Worm (Caenorhabditis elegans) whole organism, early embryonic: Measurements from ENCODE around the gene F46C5.9.

Experiments used
- F13C5.2 ChIP-seq: sonication (generic microtip); optimal IDR thresholded peaks from 2 replicates; lab custom pipeline; 2017; ENCODE audit warnings: mild to moderate bottlenecking, missing genetic modification characterization, inconsistent platforms, missing compliant biosample characterization
- ama-1 ChIP-seq: fragments of 150-350 bp; optimal IDR thresholded peaks from 2 replicates; lab custom pipeline; 2014
- ceh-13 ChIP-seq: fragments of 200-800 bp; sonication (Bioruptor generic); optimal IDR thresholded peaks from 2 replicates; lab custom pipeline; 2018; ENCODE audit warnings: mild to moderate bottlenecking, missing genetic modification characterization, missing compliant biosample characterization
- ceh-36 ChIP-seq: sonication (generic microtip); optimal IDR thresholded peaks from 2 replicates; lab custom pipeline; 2016; ENCODE audit warnings: missing genetic modification characterization, inconsistent platforms, missing compliant biosample characterization
- hnd-1 ChIP-seq: sonication (generic microtip); optimal IDR thresholded peaks from 2 replicates; lab custom pipeline; 2016; ENCODE audit warnings: missing genetic modification characterization, missing compliant biosample characterization
- scrt-1 ChIP-seq: fragments of 200-800 bp; sonication (Bioruptor generic); IDR thresholded peaks from 2 replicates; pipeline ENCODE4 v1.3.6; 2022; ENCODE audit warnings: missing genetic modification characterization, missing compliant biosample characterization

DNA sequence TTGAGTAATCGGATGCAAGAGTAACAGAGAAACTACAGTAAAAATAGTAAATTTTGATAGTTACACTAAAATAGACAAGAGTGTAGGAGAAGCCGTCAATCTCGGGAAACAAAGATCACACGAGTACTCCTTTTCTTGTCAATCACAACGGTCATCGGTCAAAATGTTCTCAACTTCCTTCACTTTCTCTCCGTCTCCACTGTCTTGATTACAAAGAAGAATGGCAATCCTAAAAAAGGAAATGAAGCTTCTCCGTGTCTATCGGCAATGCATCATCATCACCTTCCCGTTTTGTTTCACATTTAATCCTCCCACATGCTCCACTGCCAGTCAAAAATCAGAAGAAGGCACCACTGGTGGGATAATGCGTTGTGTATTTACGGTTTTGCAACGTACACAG, 10.8 kb downstream of the F46C5.9 start:
- TF ChIP-seq ceh-13, result no peak
- no peak for TF ChIP-seq ama-1
- no peak for TF ChIP-seq scrt-1 (GFP tag; lab: Robert Waterston, UW)
- TF ChIP-seq ceh-36 (tag; lab: Kevin White, UChicago), result no peak
- no peak for TF ChIP-seq F13C5.2 (tag; lab: Kevin White, UChicago)
- TF ChIP-seq hnd-1, result no peak
